Worm (Caenorhabditis elegans) whole organism, L1 larva: Measurements from ENCODE around the gene M05D6.3.

Experiments used
- alr-1 ChIP-seq: fragments of 200-800 bp; sonication (Bioruptor generic); optimal IDR thresholded peaks from 2 replicates; lab custom pipeline; 2018; ENCODE audit warnings: borderline replicate concordance, mild to moderate bottlenecking, missing genetic modification characterization, missing compliant biosample characterization
- aly-2 ChIP-seq: fragments of 150-350 bp; optimal IDR thresholded peaks from 2 replicates; lab custom pipeline; 2014; ENCODE audit warnings: missing biosample characterization, missing genetic modification characterization
- ceh-63 ChIP-seq: fragments of 200-800 bp; sonication (Bioruptor generic); optimal IDR thresholded peaks from 2 replicates; lab custom pipeline; 2018; ENCODE audit warnings: mild to moderate bottlenecking, missing genetic modification characterization, missing compliant biosample characterization
- dpl-1 ChIP-seq, 3 experiments: fragments of 150-350 bp in 2 of 3; sonication (generic microtip) in 1 of 3; optimal IDR thresholded peaks; 2 replicates each; lab custom pipeline; 2014 to 2017; ENCODE audit warnings: missing biosample characterization in 3 of 3, missing genetic modification characterization in 3 of 3, missing genetic modification reagents in 3 of 3
- nhr-237 ChIP-seq: fragments of 150-350 bp; optimal IDR thresholded peaks from 2 replicates; lab custom pipeline; 2014; ENCODE audit warnings: missing biosample characterization, missing genetic modification characterization
- nhr-28 ChIP-seq: fragments of 150-350 bp; optimal IDR thresholded peaks from 2 replicates; lab custom pipeline; 2014; ENCODE audit warnings: missing biosample characterization, missing genetic modification characterization
- nhr-77 ChIP-seq: fragments of 150-350 bp; optimal IDR thresholded peaks from 2 replicates; lab custom pipeline; 2014; ENCODE audit warnings: missing biosample characterization, missing genetic modification characterization
- snpc-4 ChIP-seq: fragments of 150-350 bp; optimal IDR thresholded peaks from 2 replicates; lab custom pipeline; 2014; ENCODE audit warnings: missing biosample characterization, missing genetic modification characterization
- snu-23 ChIP-seq: sonication (generic microtip); optimal IDR thresholded peaks from 2 replicates; lab custom pipeline; 2016; ENCODE audit warnings: missing genetic modification characterization, missing compliant biosample characterization
- xbp-1 ChIP-seq: sonication (generic microtip); optimal IDR thresholded peaks from 2 replicates; lab custom pipeline; 2016; ENCODE audit warnings: missing genetic modification characterization, missing compliant biosample characterization
- zip-4 ChIP-seq: fragments of 200-800 bp; sonication (Bioruptor generic); optimal IDR thresholded peaks from 2 replicates; lab custom pipeline; 2018; ENCODE audit warnings: mild to moderate bottlenecking, missing genetic modification characterization, moderate library complexity, missing compliant biosample characterization

DNA sequence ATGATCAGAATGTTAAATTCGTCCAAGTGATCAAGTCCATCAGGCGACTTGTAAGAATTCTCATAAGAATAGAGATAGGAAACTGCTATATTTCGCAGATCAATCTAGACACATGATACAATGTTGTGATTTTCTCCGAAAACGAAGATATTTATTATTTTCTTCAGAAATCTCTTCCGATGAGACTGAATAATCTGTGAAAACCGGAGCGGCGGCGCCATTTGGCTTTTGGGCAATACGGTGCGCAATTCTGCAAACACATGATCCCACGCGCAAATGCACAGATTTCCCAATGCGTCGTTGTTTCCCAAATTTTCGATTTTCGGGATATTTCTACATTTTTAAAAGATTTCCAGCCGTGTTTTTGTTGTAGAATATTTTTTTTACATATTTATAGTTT, 33.4 kb upstream of the M05D6.3 start:
- no peak for TF ChIP-seq aly-2
- TF ChIP-seq snpc-4 (tag; lab: Kevin White, UChicago) = peak; percentile 24
- TF ChIP-seq alr-1 (tag; lab: Kevin White, UChicago) = no peak
- TF ChIP-seq snu-23 = peak; percentile 54
- TF ChIP-seq ceh-63 = no peak
- TF ChIP-seq dpl-1 (GFP tag; optimal IDR thresholded peaks at IDR 0.05; lab: Kevin White, UChicago) = peak; percentile 34 to 58 (median 51)
- no peak for TF ChIP-seq zip-4 (GFP tag; lab: Kevin White, UChicago)
- no peak for TF ChIP-seq nhr-77 (tag; lab: Kevin White, UChicago)
- TF ChIP-seq nhr-237 (tag; lab: Kevin White, UChicago) = no peak
- no peak for TF ChIP-seq nhr-28
- TF ChIP-seq xbp-1 (tag; lab: Kevin White, UChicago) = peak; percentile 44
